Worm (Caenorhabditis elegans) whole organism, L4 larva: ENCODE data around the gene dnj-5.

Experiments
- ZK546.5 ChIP-seq, 2 experiments: sonication (generic microtip); optimal IDR thresholded peaks; 2 replicates each; lab custom pipeline; 2017; ENCODE audit warnings: missing biosample characterization in 2 of 2, missing genetic modification characterization in 2 of 2
- lin-39 ChIP-seq: fragments of 150-350 bp; optimal IDR thresholded peaks from 2 replicates; lab custom pipeline; 2014; ENCODE audit warnings: missing biosample characterization, missing genetic modification reagents, missing genetic modification characterization

DNA sequence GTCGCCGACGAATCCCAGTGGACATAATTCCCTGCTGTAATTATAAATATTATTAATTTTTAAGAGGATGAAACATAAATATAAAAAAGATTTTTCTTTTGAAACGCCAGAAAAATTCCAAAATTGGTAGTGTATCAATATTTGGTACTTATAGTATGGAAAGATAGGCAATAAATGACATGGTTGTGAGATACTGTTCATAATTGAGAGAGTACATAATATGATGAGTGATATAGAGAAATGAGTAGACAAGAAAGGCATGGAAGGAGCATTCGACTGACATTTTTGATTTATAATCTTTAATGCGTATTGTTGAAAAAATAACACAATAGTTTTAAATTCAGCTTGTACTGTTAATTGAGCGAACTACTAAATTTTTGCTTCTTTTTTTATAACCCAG is 39.4 kb upstream of the dnj-5 start, which contains the start of gene C44B7.11:
- TF ChIP-seq ZK546.5 (tag; optimal IDR thresholded peaks at IDR 0.05; lab: Kevin White, UChicago): no peak
- TF ChIP-seq lin-39 (tag; lab: Kevin White, UChicago): no peak
